Worm (Caenorhabditis elegans): ENCODE data around the gene fard-1.

The fard-1 gene

ce11 chrX:2972272-2973042, 39.3 kb downstream of the fard-1 start (continued):
- TF ChIP-seq F44E2.7 (GFP tag; IDR thresholded peaks at IDR 0.05) (no peak), F37D6.2 (tag; optimal IDR thresholded peaks at IDR 0.05) (no peak), daf-19 (GFP tag; conservative IDR thresholded peaks at IDR 0.05) (no peak), cey-2 (tag; optimal IDR thresholded peaks at IDR 0.05; ENCODE audit: borderline replicate concordance, insufficient read depth) (no peak), zag-1 (tag; optimal IDR thresholded peaks at IDR 0.05) (no peak), ZK546.5 (tag; optimal IDR thresholded peaks at IDR 0.05) (no peak), unc-130 (GFP tag; optimal IDR thresholded peaks at IDR 0.05) (no peak), dmd-9 (GFP tag; IDR thresholded peaks at IDR 0.05) (no peak), pha-4 (GFP tag; IDR thresholded peaks at IDR 0.05) (no peak), pha-4 (tag; optimal IDR thresholded peaks at IDR 0.05) (peak; percentile 4), mes-2 (tag; optimal IDR thresholded peaks at IDR 0.05; ENCODE audit: poor library complexity, severe bottlenecking) (no peak), ceh-20 (GFP tag; IDR thresholded peaks at IDR 0.05) (peak; percentile 30; the same call in 1 of the 2 replicates), spr-1 (tag; optimal IDR thresholded peaks at IDR 0.05) (no peak), nhr-10 (tag; optimal IDR thresholded peaks at IDR 0.05) (no peak), daf-16 (GFP tag; optimal IDR thresholded peaks at IDR 0.05) (no peak), daf-16 (tag; optimal IDR thresholded peaks at IDR 0.05) (peak; percentile 70), arid-1 (GFP tag; conservative IDR thresholded peaks at IDR 0.05) (no peak), ctbp-1 (GFP tag; IDR thresholded peaks at IDR 0.05) (no peak), hif-1 (tag; optimal IDR thresholded peaks at IDR 0.05) (peak in 1 of 2 experiments; percentile 23), nhr-11 (tag; optimal IDR thresholded peaks at IDR 0.05) (no peak), hlh-11 (tag; optimal IDR thresholded peaks at IDR 0.05) (peak; percentile 73), daf-8 (GFP tag; IDR thresholded peaks at IDR 0.05) (no peak), lin-15B (tag; optimal IDR thresholded peaks at IDR 0.05) (no peak), lin-38 (GFP tag; IDR thresholded peaks at IDR 0.05) (no peak), ceh-62 (tag; optimal IDR thresholded peaks at IDR 0.05) (no peak), nhr-28 (tag; optimal IDR thresholded peaks at IDR 0.05) (peak; percentile 51), lin-29 (GFP tag; IDR thresholded peaks at IDR 0.05) (no peak), nhr-102 (tag; optimal IDR thresholded peaks at IDR 0.05) (no peak), ceh-32 (tag; optimal IDR thresholded peaks at IDR 0.05; ENCODE audit: poor library complexity) (no peak), hlh-30 (tag; optimal IDR thresholded peaks at IDR 0.05; ENCODE audit: insufficient read depth) (peak; percentile 96), zfp-2 (tag; optimal IDR thresholded peaks at IDR 0.05) (no peak), gei-8 (GFP tag; optimal IDR thresholded peaks at IDR 0.05) (no peak), nhr-6 (tag; optimal IDR thresholded peaks at IDR 0.05) (no peak), daf-12 (tag; optimal IDR thresholded peaks at IDR 0.05) (no peak), ztf-7 (tag; optimal IDR thresholded peaks at IDR 0.05) (no peak), ceh-28 (tag; optimal IDR thresholded peaks at IDR 0.05) (no peak), madf-5 (GFP tag; IDR thresholded peaks at IDR 0.05) (no peak), F49E8.2 (tag; optimal IDR thresholded peaks at IDR 0.05; ENCODE audit: borderline replicate concordance) (no peak), php-3 (GFP tag; IDR thresholded peaks at IDR 0.05) (peak; percentile 84), unc-39 (tag; optimal IDR thresholded peaks at IDR 0.05) (no peak), dve-1 (tag; optimal IDR thresholded peaks at IDR 0.05; ENCODE audit: insufficient read depth) (peak; percentile 55), mxl-2 (GFP tag; conservative IDR thresholded peaks at IDR 0.05) (no peak), set-16 (GFP tag; IDR thresholded peaks at IDR 0.05) (no peak), zip-11 (GFP tag; IDR thresholded peaks at IDR 0.05) (no peak), tra-1 (GFP tag; IDR thresholded peaks at IDR 0.05) (peak; percentile 26; the same call in 1 of the 2 replicates), spr-3 (GFP tag; optimal IDR thresholded peaks at IDR 0.05) (no peak), ceh-44 (GFP tag; IDR thresholded peaks at IDR 0.05) (no peak)
